ENCODE assay signal across 5 worm cellular contexts in the genomic region with DNA sequence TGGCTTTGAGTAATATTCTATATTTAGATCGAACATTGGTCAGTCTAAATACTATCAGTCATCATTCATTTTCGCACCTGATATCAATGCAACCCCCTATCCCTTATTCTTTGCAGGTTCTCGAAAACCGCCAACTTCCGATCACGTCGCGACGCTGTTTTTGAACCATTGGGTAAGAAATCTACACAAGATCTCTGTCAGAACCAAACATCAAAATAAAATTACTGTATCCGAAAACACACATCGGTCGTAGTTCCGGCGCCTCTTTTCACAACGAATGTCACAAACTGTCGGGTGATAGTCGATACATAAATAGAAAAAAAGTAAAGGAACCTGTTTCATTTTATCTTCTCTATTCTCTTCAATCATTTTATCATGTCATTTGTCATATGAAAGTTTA.
TF ChIP-seq lines count a peak whose summit lies in the region.

No protein-coding gene starts in this region.

TF ChIP-seq in whole organism, L1 larva, 84 proteins besides CTCF, POLR2A, EP300 and RAD21 (continues in another document):
- no peak for TF ChIP-seq unc-98 (GFP tag; IDR thresholded peaks at IDR 0.05; lab: Robert Waterston, UW)
- no peak for TF ChIP-seq hlh-4 (tag; optimal IDR thresholded peaks at IDR 0.05; lab: Kevin White, UChicago)
- TF ChIP-seq nhr-84 (tag; optimal IDR thresholded peaks at IDR 0.05; lab: Kevin White, UChicago): no peak
- TF ChIP-seq ztf-4 (tag; optimal IDR thresholded peaks at IDR 0.05; lab: Kevin White, UChicago): no peak
- TF ChIP-seq snu-23 (GFP tag; optimal IDR thresholded peaks at IDR 0.05; lab: Kevin White, UChicago): peak; percentile 55
- TF ChIP-seq fos-1 (tag; optimal IDR thresholded peaks at IDR 0.05; lab: Kevin White, UChicago): no peak
- TF ChIP-seq C34B4.2 (tag; optimal IDR thresholded peaks at IDR 0.05; lab: Kevin White, UChicago): no peak
- peak; percentile 94 for TF ChIP-seq nhr-85 (tag; lab: Kevin White, UChicago)
- peak in 1 of 2 experiments; percentile 76 for TF ChIP-seq lsy-2 (tag; optimal IDR thresholded peaks at IDR 0.05; lab: Kevin White, UChicago)
- no peak for TF ChIP-seq ceh-88 (GFP tag; IDR thresholded peaks at IDR 0.05; lab: Robert Waterston, UW)
- TF ChIP-seq nhr-11 (tag; optimal IDR thresholded peaks at IDR 0.05; lab: Kevin White, UChicago): no peak
- no peak for TF ChIP-seq zag-1 (tag; optimal IDR thresholded peaks at IDR 0.05; lab: Kevin White, UChicago)
- TF ChIP-seq grh-1 (GFP tag; IDR thresholded peaks at IDR 0.05; lab: Robert Waterston, UW): peak; percentile 59
- no peak for TF ChIP-seq nhr-12 (tag; optimal IDR thresholded peaks at IDR 0.05; lab: Kevin White, UChicago)
- TF ChIP-seq lin-39 (tag; optimal IDR thresholded peaks at IDR 0.05; lab: Kevin White, UChicago): no peak
- TF ChIP-seq vab-15 (tag; optimal IDR thresholded peaks at IDR 0.05; lab: Kevin White, UChicago): no peak
- TF ChIP-seq unc-86 (tag; optimal IDR thresholded peaks at IDR 0.05; lab: Kevin White, UChicago): no peak
- no peak for TF ChIP-seq irx-1 (tag; optimal IDR thresholded peaks at IDR 0.05; lab: Kevin White, UChicago)
- no peak for TF ChIP-seq unc-30 (tag; optimal IDR thresholded peaks at IDR 0.05; lab: Kevin White, UChicago)

TF ChIP-seq in whole organism, L2 larva, 48 proteins besides CTCF, POLR2A, EP300 and RAD21:
- TF ChIP-seq nhr-129 (tag; optimal IDR thresholded peaks at IDR 0.05; lab: Kevin White, UChicago): peak; percentile 5
- no peak for TF ChIP-seq egl-27 (tag; optimal IDR thresholded peaks at IDR 0.05; lab: Kevin White, UChicago)
- no peak for TF ChIP-seq mbf-1 (tag; optimal IDR thresholded peaks at IDR 0.05; lab: Kevin White, UChicago)
- TF ChIP-seq lin-39 (tag; optimal IDR thresholded peaks at IDR 0.05; lab: Kevin White, UChicago): no peak
- peak; percentile 62 for TF ChIP-seq nhr-21 (tag; optimal IDR thresholded peaks at IDR 0.05; lab: Kevin White, UChicago)
- TF ChIP-seq sma-3 (GFP tag; optimal IDR thresholded peaks at IDR 0.05; lab: Kevin White, UChicago): peak; percentile 67
- TF ChIP-seq sma-9 (GFP tag; optimal IDR thresholded peaks at IDR 0.05; lab: Kevin White, UChicago): peak; percentile 64
- no peak for TF ChIP-seq sma-9 (tag; optimal IDR thresholded peaks at IDR 0.05; lab: Kevin White, UChicago)
- peak; percentile 6 for TF ChIP-seq fos-1 (tag; optimal IDR thresholded peaks at IDR 0.05; lab: Kevin White, UChicago)

TF ChIP-seq in whole organism, L3 larva, 47 proteins besides CTCF, POLR2A, EP300 and RAD21:
- TF ChIP-seq mml-1 (tag; optimal IDR thresholded peaks at IDR 0.05; lab: Kevin White, UChicago): no peak
- peak; percentile 44 for TF ChIP-seq unc-62 (GFP tag; optimal IDR thresholded peaks at IDR 0.05; lab: Kevin White, UChicago)
- TF ChIP-seq nhr-23 (tag; optimal IDR thresholded peaks at IDR 0.05; lab: Kevin White, UChicago): peak; percentile 64
- no peak for TF ChIP-seq tbx-2 (tag; optimal IDR thresholded peaks at IDR 0.05; lab: Kevin White, UChicago)
- TF ChIP-seq pqm-1 (tag; optimal IDR thresholded peaks at IDR 0.05; lab: Kevin White, UChicago): no peak
- peak in 2 of 3 experiments; percentile 35 to 78 for TF ChIP-seq elt-3 (tag; optimal IDR thresholded peaks at IDR 0.05; lab: Kevin White, UChicago)
- no peak for TF ChIP-seq ceh-16 (tag; optimal IDR thresholded peaks at IDR 0.05; lab: Kevin White, UChicago)
- TF ChIP-seq ztf-11 (tag; optimal IDR thresholded peaks at IDR 0.05; lab: Kevin White, UChicago): no peak
- peak; percentile 8 for TF ChIP-seq nhr-25 (tag; optimal IDR thresholded peaks at IDR 0.05; lab: Kevin White, UChicago)
- no peak for TF ChIP-seq pha-4 (tag; optimal IDR thresholded peaks at IDR 0.05; lab: Kevin White, UChicago)
- TF ChIP-seq jun-1 (tag; optimal IDR thresholded peaks at IDR 0.05; lab: Kevin White, UChicago): peak; percentile 27
- TF ChIP-seq aly-2 (tag; optimal IDR thresholded peaks at IDR 0.05; lab: Kevin White, UChicago): no peak
- no peak for TF ChIP-seq nhr-12 (tag; optimal IDR thresholded peaks at IDR 0.05; lab: Kevin White, UChicago)
- TF ChIP-seq egl-27 (tag; optimal IDR thresholded peaks at IDR 0.05; lab: Kevin White, UChicago): no peak

TF ChIP-seq in whole organism, L4 larva, 104 proteins besides CTCF, POLR2A, EP300 and RAD21 (continues in another document):
- TF ChIP-seq Y105C5A.15 (GFP tag; IDR thresholded peaks at IDR 0.05; lab: Robert Waterston, UW): no peak
- TF ChIP-seq nhr-48 (tag; optimal IDR thresholded peaks at IDR 0.05; lab: Kevin White, UChicago): peak; percentile 31
- no peak for TF ChIP-seq ceh-62 (tag; optimal IDR thresholded peaks at IDR 0.05; lab: Kevin White, UChicago)
- no peak for TF ChIP-seq dmd-9 (GFP tag; IDR thresholded peaks at IDR 0.05; lab: Robert Waterston, UW)
- peak; percentile 42; the same call in 1 of the 2 replicates for TF ChIP-seq ceh-20 (GFP tag; IDR thresholded peaks at IDR 0.05; lab: Robert Waterston, UW)
- no peak for TF ChIP-seq ztf-7 (tag; optimal IDR thresholded peaks at IDR 0.05; lab: Kevin White, UChicago)
- TF ChIP-seq F26F4.8 (GFP tag; conservative IDR thresholded peaks at IDR 0.05; lab: Robert Waterston, UW): no peak
- no peak for TF ChIP-seq madf-5 (GFP tag; IDR thresholded peaks at IDR 0.05; lab: Robert Waterston, UW)
- TF ChIP-seq daf-19 (GFP tag; conservative IDR thresholded peaks at IDR 0.05; lab: Robert Waterston, UW): no peak
- TF ChIP-seq ZK546.5 (tag; optimal IDR thresholded peaks at IDR 0.05; lab: Kevin White, UChicago): no peak
- TF ChIP-seq ztf-11 (tag; optimal IDR thresholded peaks at IDR 0.05; lab: Kevin White, UChicago): no peak
- TF ChIP-seq dve-1 (tag; optimal IDR thresholded peaks at IDR 0.05; lab: Kevin White, UChicago; ENCODE audit: insufficient read depth): peak; percentile 3
- TF ChIP-seq cey-2 (tag; optimal IDR thresholded peaks at IDR 0.05; lab: Kevin White, UChicago; ENCODE audit: borderline replicate concordance, insufficient read depth): peak; percentile 57
- no peak for TF ChIP-seq ceh-28 (tag; optimal IDR thresholded peaks at IDR 0.05; lab: Kevin White, UChicago)
- no peak for TF ChIP-seq F44E2.7 (GFP tag; IDR thresholded peaks at IDR 0.05; lab: Robert Waterston, UW)
- TF ChIP-seq fos-1 (tag; optimal IDR thresholded peaks at IDR 0.05; lab: Kevin White, UChicago): no peak
- TF ChIP-seq unc-62 (GFP tag; optimal IDR thresholded peaks at IDR 0.05 in 1 of 2; lab: Kevin White, UChicago): peak in 1 of 2 experiments; percentile 27
- no peak for TF ChIP-seq unc-62 (tag; optimal IDR thresholded peaks at IDR 0.05; lab: Kevin White, UChicago)
- TF ChIP-seq nhr-10 (tag; optimal IDR thresholded peaks at IDR 0.05; lab: Kevin White, UChicago): peak; percentile 8
- no peak for TF ChIP-seq lin-39 (tag; optimal IDR thresholded peaks at IDR 0.05; lab: Kevin White, UChicago)
- peak in 1 of 2 experiments; percentile 39 for TF ChIP-seq lsy-2 (tag; optimal IDR thresholded peaks at IDR 0.05; lab: Kevin White, UChicago)
- no peak for TF ChIP-seq lin-38 (GFP tag; IDR thresholded peaks at IDR 0.05; lab: Robert Waterston, UW)
- no peak for TF ChIP-seq T20F7.1 (GFP tag; optimal IDR thresholded peaks at IDR 0.05; lab: Kevin White, UChicago)
- no peak for TF ChIP-seq F49E8.2 (tag; optimal IDR thresholded peaks at IDR 0.05; lab: Kevin White, UChicago; ENCODE audit: borderline replicate concordance)
- TF ChIP-seq F37D6.2 (tag; optimal IDR thresholded peaks at IDR 0.05; lab: Kevin White, UChicago): no peak
- peak; percentile 32 for TF ChIP-seq hlh-30 (tag; optimal IDR thresholded peaks at IDR 0.05; lab: Kevin White, UChicago; ENCODE audit: insufficient read depth)

TF ChIP-seq in whole organism, young adult, 124 proteins besides CTCF, POLR2A, EP300 and RAD21 (continues in another document):
- TF ChIP-seq pbrm-1 (GFP tag; IDR thresholded peaks at IDR 0.05; lab: Robert Waterston, UW) (no peak), madf-3 (GFP tag; IDR thresholded peaks at IDR 0.05; lab: Robert Waterston, UW) (no peak), somi-1 (GFP tag; optimal IDR thresholded peaks at IDR 0.05; lab: Kevin White, UChicago) (peak; percentile 61), F57C9.4 (tag; optimal IDR thresholded peaks at IDR 0.05; lab: Kevin White, UChicago) (no peak), F23B12.7 (tag; optimal IDR thresholded peaks at IDR 0.05; lab: Kevin White, UChicago; ENCODE audit: insufficient read depth) (no peak), nfyb-1 (GFP tag; IDR thresholded peaks at IDR 0.05; lab: Robert Waterston, UW) (no peak), F55B11.4 (tag; optimal IDR thresholded peaks at IDR 0.05; lab: Kevin White, UChicago; ENCODE audit: borderline replicate concordance, insufficient read depth) (no peak), K11D2.4 (GFP tag; IDR thresholded peaks at IDR 0.05; lab: Robert Waterston, UW) (no peak), egl-18 (GFP tag; IDR thresholded peaks at IDR 0.05; lab: Robert Waterston, UW) (no peak), let-607 (tag; optimal IDR thresholded peaks at IDR 0.05; lab: Kevin White, UChicago) (no peak), hmg-1.2 (GFP tag; IDR thresholded peaks at IDR 0.05; lab: Robert Waterston, UW) (no peak), him-1 (tag; optimal IDR thresholded peaks at IDR 0.05; lab: Kevin White, UChicago) (no peak), bed-2 (GFP tag; IDR thresholded peaks at IDR 0.05; lab: Robert Waterston, UW) (no peak), chd-7 (tag; optimal IDR thresholded peaks at IDR 0.05; lab: Kevin White, UChicago) (peak; percentile 15), ceh-100 (GFP tag; IDR thresholded peaks at IDR 0.05; lab: Robert Waterston, UW) (no peak), lin-40 (tag; optimal IDR thresholded peaks at IDR 0.05; lab: Kevin White, UChicago) (peak; percentile 64), dpl-1 (GFP tag; optimal IDR thresholded peaks at IDR 0.05; lab: Kevin White, UChicago) (no peak), tbp1 (GFP tag; optimal IDR thresholded peaks at IDR 0.05; lab: Kevin White, UChicago) (no peak), aptf-3 (GFP tag; IDR thresholded peaks at IDR 0.05; lab: Robert Waterston, UW) (no peak), lin-26 (GFP tag; IDR thresholded peaks at IDR 0.05; lab: Robert Waterston, UW) (no peak), Y67H2A.10 (GFP tag; conservative IDR thresholded peaks at IDR 0.05; lab: Robert Waterston, UW) (no peak), cebp-2 (GFP tag; IDR thresholded peaks at IDR 0.05; lab: Robert Waterston, UW) (no peak), ceh-91 (GFP tag; IDR thresholded peaks at IDR 0.05; lab: Robert Waterston, UW) (no peak), lsy-27 (tag; optimal IDR thresholded peaks at IDR 0.05; lab: Kevin White, UChicago; ENCODE audit: borderline replicate concordance, insufficient read depth) (no peak), F49E8.2 (tag; optimal IDR thresholded peaks at IDR 0.05; lab: Kevin White, UChicago; ENCODE audit: insufficient read depth) (no peak), nfya-2 (GFP tag; IDR thresholded peaks at IDR 0.05; lab: Robert Waterston, UW) (no peak), nhr-27 (tag; optimal IDR thresholded peaks at IDR 0.05; lab: Kevin White, UChicago) (no peak), B0261.1 (tag; optimal IDR thresholded peaks at IDR 0.05; lab: Kevin White, UChicago) (no peak), nhr-179 (tag; optimal IDR thresholded peaks at IDR 0.05; lab: Kevin White, UChicago) (no peak), ztf-26 (tag; optimal IDR thresholded peaks at IDR 0.05; lab: Kevin White, UChicago) (peak; percentile 70)
